Worm (Caenorhabditis elegans): ENCODE measurements around the gene R57.2.

R57.2 gene

ce11 chrX:299090-299489 is 2.1 kb downstream of the R57.2 start:
- TF ChIP-seq mdt-29 (GFP tag; IDR thresholded peaks at IDR 0.05) (no peak), daf-16 (GFP tag; optimal IDR thresholded peaks at IDR 0.05) (no peak), daf-16 (tag; optimal IDR thresholded peaks at IDR 0.05) (peak; percentile 64), nhr-28 (tag; optimal IDR thresholded peaks at IDR 0.05) (peak; percentile 26), pqm-1 (tag; optimal IDR thresholded peaks at IDR 0.05) (peak; percentile 9)

DNA sequence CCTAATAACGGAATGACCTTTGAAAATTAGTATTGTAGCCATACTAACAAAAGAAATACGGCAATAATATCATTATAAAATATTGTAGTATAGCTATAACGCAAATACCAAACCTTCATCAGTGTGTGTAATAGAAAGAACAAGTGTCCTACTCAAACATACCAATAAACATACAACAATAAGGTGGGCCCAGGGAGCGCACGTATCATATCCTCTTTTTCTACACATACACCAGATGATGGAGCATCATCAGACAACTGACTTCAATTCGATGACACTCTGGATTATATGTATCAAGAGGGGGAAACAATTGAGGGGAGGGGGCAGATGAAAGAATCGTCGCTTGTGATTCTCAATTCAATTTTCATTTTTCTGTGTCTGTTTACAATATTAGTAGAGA is 3.2 kb downstream of the R57.2 start:
- no peak for TF ChIP-seq ZK337.2 (GFP tag; IDR thresholded peaks at IDR 0.05)
- TF ChIP-seq R02D3.7 (tag; optimal IDR thresholded peaks at IDR 0.05) = no peak
- TF ChIP-seq aha-1 (tag) = peak; percentile 60
- no peak for TF ChIP-seq mep-1 (tag; optimal IDR thresholded peaks at IDR 0.05)
- TF ChIP-seq nhr-111 (GFP tag; optimal IDR thresholded peaks at IDR 0.05) = no peak
- TF ChIP-seq nhr-42 (GFP tag; IDR thresholded peaks at IDR 0.05) = no peak
- TF ChIP-seq ztf-11 (tag; optimal IDR thresholded peaks at IDR 0.05) = no peak
- no peak for TF ChIP-seq zag-1 (tag; optimal IDR thresholded peaks at IDR 0.05)
- peak in 1 of 2 experiments; percentile 68 for TF ChIP-seq daf-16 (GFP tag; optimal IDR thresholded peaks at IDR 0.05)
- no peak for TF ChIP-seq daf-16 (tag; optimal IDR thresholded peaks at IDR 0.05)
- TF ChIP-seq ama-1 (optimal IDR thresholded peaks at IDR 0.05) = no peak
- no peak for TF ChIP-seq F49E8.2 (tag; optimal IDR thresholded peaks at IDR 0.05; ENCODE audit: borderline replicate concordance)
- no peak for TF ChIP-seq nhr-25 (tag; optimal IDR thresholded peaks at IDR 0.05; ENCODE audit: borderline replicate concordance, insufficient read depth)
- peak; percentile 5 for TF ChIP-seq nhr-28 (tag; optimal IDR thresholded peaks at IDR 0.05)
- TF ChIP-seq mxl-3 (GFP tag; optimal IDR thresholded peaks at IDR 0.05) = no peak
- no peak for TF ChIP-seq spr-1 (tag; optimal IDR thresholded peaks at IDR 0.05)
- TF ChIP-seq mdt-29 (GFP tag; IDR thresholded peaks at IDR 0.05) = no peak
- TF ChIP-seq nhr-11 (tag; optimal IDR thresholded peaks at IDR 0.05) = no peak
- no peak for TF ChIP-seq dmd-9 (GFP tag; IDR thresholded peaks at IDR 0.05)
- no peak for TF ChIP-seq madf-5 (GFP tag; IDR thresholded peaks at IDR 0.05)

- TF ChIP-seq nhr-10 (tag; optimal IDR thresholded peaks at IDR 0.05) (no peak), ceh-20 (GFP tag; IDR thresholded peaks at IDR 0.05) (no peak), hif-1 (tag; optimal IDR thresholded peaks at IDR 0.05) (no peak), ama-1 (optimal IDR thresholded peaks at IDR 0.05) (no peak), egl-43 (GFP tag; IDR thresholded peaks at IDR 0.05) (no peak), nhr-41 (GFP tag; IDR thresholded peaks at IDR 0.05) (no peak), lin-15B (tag; optimal IDR thresholded peaks at IDR 0.05) (no peak), rbr-2 (tag; optimal IDR thresholded peaks at IDR 0.05) (no peak), ZK546.5 (tag; optimal IDR thresholded peaks at IDR 0.05) (no peak), zfp-2 (tag; optimal IDR thresholded peaks at IDR 0.05) (no peak), mxl-3 (GFP tag; optimal IDR thresholded peaks at IDR 0.05) (no peak), zip-2 (tag; optimal IDR thresholded peaks at IDR 0.05) (no peak), tag-97 (GFP tag; IDR thresholded peaks at IDR 0.05) (no peak)
Observed at ce11 chrX:301530-301929, 4.5 kb downstream of the R57.2 start, which contains the start of gene gcp-2.1. Gene gcp-2.1, plus strand, starts transcription at chrX:301830.

DNA sequence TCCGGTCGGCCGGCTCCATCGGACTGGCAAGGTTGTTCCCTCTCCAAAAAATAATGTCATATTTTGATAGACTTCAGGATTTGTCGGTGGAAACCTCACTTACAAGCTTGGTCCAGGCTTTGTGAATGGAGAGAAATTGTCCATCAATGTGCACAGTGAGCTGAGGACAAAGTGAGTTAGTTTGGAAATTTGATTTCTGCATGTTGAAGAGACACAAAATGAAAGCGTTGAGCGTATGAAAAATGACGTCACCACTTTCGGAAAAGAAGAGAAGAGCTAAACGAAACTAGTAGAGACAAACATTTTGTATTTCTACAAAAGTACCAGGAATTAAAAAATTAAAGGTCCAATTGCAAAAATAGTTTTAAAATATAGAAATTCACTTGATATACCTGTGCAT is 8.0 kb downstream of the R57.2 start:
- TF ChIP-seq lir-3 (tag; optimal IDR thresholded peaks at IDR 0.05) (no peak), fos-1 (tag; optimal IDR thresholded peaks at IDR 0.05) (no peak), nhr-41 (GFP tag; IDR thresholded peaks at IDR 0.05) (no peak), fkh-10 (GFP tag; optimal IDR thresholded peaks at IDR 0.05) (peak; percentile 65), dmd-8 (GFP tag; IDR thresholded peaks at IDR 0.05) (no peak), F26F4.8 (GFP tag; conservative IDR thresholded peaks at IDR 0.05) (no peak), zip-11 (GFP tag; IDR thresholded peaks at IDR 0.05) (no peak), saeg-2 (GFP tag; IDR thresholded peaks at IDR 0.05) (no peak), ces-1 (GFP tag; optimal IDR thresholded peaks at IDR 0.05) (peak; percentile 79), php-3 (GFP tag; IDR thresholded peaks at IDR 0.05) (no peak), spr-1 (tag; optimal IDR thresholded peaks at IDR 0.05) (no peak), zip-2 (tag; optimal IDR thresholded peaks at IDR 0.05) (no peak), ceh-20 (GFP tag; IDR thresholded peaks at IDR 0.05) (no peak), zag-1 (tag; optimal IDR thresholded peaks at IDR 0.05) (no peak)
